Fruit fly (Drosophila melanogaster) whole organism, embryonic: ENCODE results near the gene cno.

Source experiments
- Asciz ChIP-seq: fragments of 200-800 bp; sonication (Bioruptor generic); optimal IDR thresholded peaks from 2 replicates; lab custom pipeline; 2017; ENCODE audit warnings: missing biosample characterization, mild to moderate bottlenecking, missing genetic modification characterization, missing genetic modification reagents
- Atf3 ChIP-seq: fragments of 200-800 bp; sonication (Bioruptor generic); optimal IDR thresholded peaks from 3 replicates; lab custom pipeline; 2016; ENCODE audit warnings: missing biosample characterization, missing genetic modification characterization
- CG10209 ChIP-seq: fragments of 200-800 bp; sonication (Bioruptor generic); optimal IDR thresholded peaks from 3 replicates; lab custom pipeline; 2017; ENCODE audit warnings: missing biosample characterization, mild to moderate bottlenecking, missing genetic modification characterization, missing genetic modification reagents
- CG1024 ChIP-seq: fragments of 200-800 bp; sonication (Bioruptor generic); IDR thresholded peaks from 2 replicates; pipeline ENCODE4 v1.3.6; 2022; ENCODE audit warnings: missing biosample characterization, missing genetic modification characterization
- CG10267 ChIP-seq: fragments of 200-800 bp; sonication (Bioruptor generic); optimal IDR thresholded peaks from 2 replicates; lab custom pipeline; 2018; ENCODE audit warnings: missing biosample characterization, mild to moderate bottlenecking, missing genetic modification characterization, moderate library complexity
- CG11247 ChIP-seq: fragments of 200-800 bp; sonication (Bioruptor generic); IDR thresholded peaks from 2 replicates; pipeline ENCODE4 v1.3.6; 2022; ENCODE audit warnings: missing biosample characterization, missing genetic modification characterization
- CG15696 ChIP-seq: fragments of 200-800 bp; sonication (Bioruptor generic); optimal IDR thresholded peaks from 2 replicates; lab custom pipeline; 2019; ENCODE audit warnings: missing biosample characterization, mild to moderate bottlenecking, missing genetic modification characterization, moderate library complexity
- CG4282 ChIP-seq: fragments of 200-800 bp; sonication (Bioruptor generic); optimal IDR thresholded peaks from 2 replicates; lab custom pipeline; 2016; ENCODE audit warnings: missing biosample characterization, missing genetic modification characterization
- CG4328 ChIP-seq: fragments of 200-800 bp; sonication (Bioruptor generic); optimal IDR thresholded peaks from 3 replicates; lab custom pipeline; 2017; ENCODE audit warnings: missing biosample characterization, missing genetic modification reagents, missing genetic modification characterization
- CG4707 ChIP-seq: fragments of 200-800 bp; sonication (Bioruptor generic); optimal IDR thresholded peaks from 2 replicates; lab custom pipeline; 2018; ENCODE audit warnings: missing biosample characterization, mild to moderate bottlenecking, missing genetic modification characterization, moderate library complexity
- CG6791 ChIP-seq: fragments of 200-800 bp; sonication (Bioruptor generic); IDR thresholded peaks from 3 replicates; pipeline ENCODE4 v1.3.6; 2022; ENCODE audit warnings: missing biosample characterization, missing genetic modification characterization; ENCODE audit not compliant: partially characterized antibody
- CG7745 ChIP-seq: fragments of 200-800 bp; sonication (Bioruptor generic); optimal IDR thresholded peaks from 2 replicates; lab custom pipeline; 2018; ENCODE audit warnings: missing biosample characterization, mild to moderate bottlenecking, missing genetic modification characterization, moderate library complexity
- CG7987 ChIP-seq: fragments of 200-800 bp; sonication (Bioruptor generic); optimal IDR thresholded peaks from 2 replicates; lab custom pipeline; 2018; ENCODE audit warnings: missing biosample characterization, mild to moderate bottlenecking, missing genetic modification characterization, moderate library complexity
- CG8089 ChIP-seq: fragments of 200-800 bp; sonication (Bioruptor generic); optimal IDR thresholded peaks from 3 replicates; lab custom pipeline; 2016; ENCODE audit warnings: missing biosample characterization, missing genetic modification characterization
- D ChIP-seq, 2 experiments: fragments of 200-800 bp in 1 of 2; fragments of >200 bp in 1 of 2; sonication (Bioruptor generic) in 1 of 2; optimal IDR thresholded peaks; 2 replicates in 1 of 2; 3 replicates in 1 of 2; lab custom pipeline; 2017; ENCODE audit warnings: mild to moderate bottlenecking in 1 of 2, missing biosample characterization in 1 of 2, missing genetic modification characterization in 1 of 2, missing genetic modification reagents in 1 of 2
- Dfd ChIP-seq, 2 experiments: fragments of >200 bp; optimal IDR thresholded peaks; 2 replicates each; lab custom pipeline; 2017; ENCODE audit warnings: missing biosample characterization in 2 of 2, missing genetic modification characterization in 2 of 2
- Ets65A ChIP-seq: fragments of 200-800 bp; sonication (Bioruptor generic); peaks from one replicate; lab custom pipeline; 2016; ENCODE audit warnings: missing biosample characterization, missing genetic modification characterization
- Gsc ChIP-seq: fragments of 200-800 bp; sonication (Bioruptor generic); IDR thresholded peaks from 2 replicates; pipeline ENCODE4 v1.3.6; 2022; ENCODE audit warnings: missing biosample characterization, missing genetic modification characterization
- HLH4C ChIP-seq: fragments of 200-800 bp; sonication (Bioruptor generic); IDR thresholded peaks from 3 replicates; pipeline ENCODE4 v1.3.6; 2022; ENCODE audit warnings: missing biosample characterization, missing genetic modification characterization; ENCODE audit not compliant: partially characterized antibody
- Hr51 ChIP-seq, 2 experiments: fragments of 200-800 bp; sonication (Bioruptor generic); optimal IDR thresholded peaks; 2 replicates in 1 of 2; 3 replicates in 1 of 2; lab custom pipeline; 2016 to 2018; ENCODE audit warnings: missing biosample characterization in 2 of 2, missing genetic modification characterization in 2 of 2, mild to moderate bottlenecking in 1 of 2, moderate library complexity in 1 of 2
- Lpt ChIP-seq: fragments of >200 bp; optimal IDR thresholded peaks from 2 replicates; lab custom pipeline; 2018; ENCODE audit warnings: missing biosample characterization, missing genetic modification characterization
- Mad ChIP-seq: fragments of 200-800 bp; sonication (Bioruptor generic); optimal IDR thresholded peaks from 2 replicates; lab custom pipeline; 2016; ENCODE audit warnings: missing biosample characterization, missing genetic modification characterization
- NFAT ChIP-seq: fragments of 200-800 bp; sonication (Bioruptor generic); IDR thresholded peaks from 2 replicates; pipeline ENCODE4 v1.3.6; 2022; ENCODE audit warnings: missing biosample characterization, missing genetic modification characterization
- Opbp ChIP-seq: fragments of 200-800 bp; sonication (Bioruptor generic); IDR thresholded peaks from 3 replicates; pipeline ENCODE4 v1.3.6; 2022; ENCODE audit warnings: missing biosample characterization, missing genetic modification characterization; ENCODE audit not compliant: partially characterized antibody
- Sry-δ ChIP-seq: fragments of 200-800 bp; sonication (Bioruptor generic); optimal IDR thresholded peaks from 2 replicates; lab custom pipeline; 2016; ENCODE audit warnings: missing biosample characterization, missing genetic modification characterization
- Usf ChIP-seq: fragments of 200-800 bp; sonication (Bioruptor generic); optimal IDR thresholded peaks from 2 replicates; lab custom pipeline; 2017; ENCODE audit warnings: missing genotype, missing biosample characterization, missing genetic modification characterization
- Xrp1 ChIP-seq: fragments of 200-800 bp; sonication (Bioruptor generic); IDR thresholded peaks from 2 replicates; pipeline ENCODE4 v1.3.6; 2022; ENCODE audit warnings: missing biosample characterization, missing genetic modification characterization
- ase ChIP-seq: fragments of 200-800 bp; sonication (Bioruptor generic); IDR thresholded peaks from 3 replicates; pipeline ENCODE4 v1.3.6; 2022; ENCODE audit warnings: missing biosample characterization, missing genetic modification characterization
- cas ChIP-seq: fragments of 200-800 bp; sonication (Bioruptor generic); IDR thresholded peaks from 2 replicates; pipeline ENCODE4 v1.3.6; 2022; ENCODE audit warnings: missing biosample characterization, missing genetic modification characterization
- caup ChIP-seq: fragments of 200-800 bp; sonication (Bioruptor generic); optimal IDR thresholded peaks from 3 replicates; lab custom pipeline; 2017; ENCODE audit warnings: missing biosample characterization, mild to moderate bottlenecking, missing genetic modification characterization, moderate library complexity; ENCODE audit not compliant: severe bottlenecking
- ci ChIP-seq: fragments of 200-800 bp; sonication (Bioruptor generic); IDR thresholded peaks from 3 replicates; pipeline ENCODE4 v1.3.6; 2022; ENCODE audit warnings: missing biosample characterization, missing genetic modification characterization
- da ChIP-seq: fragments of 200-800 bp; sonication (Bioruptor generic); optimal IDR thresholded peaks from 2 replicates; lab custom pipeline; 2016; ENCODE audit warnings: missing biosample characterization, missing genetic modification characterization
- dpn ChIP-seq, 2 experiments: fragments of 200-800 bp; sonication (Bioruptor generic); optimal IDR thresholded peaks; 3 replicates each; lab custom pipeline; 2016; ENCODE audit warnings: missing biosample characterization in 2 of 2, missing genetic modification characterization in 2 of 2
- ems ChIP-seq: fragments of 200-800 bp; sonication (Bioruptor generic); optimal IDR thresholded peaks from 3 replicates; lab custom pipeline; 2016; ENCODE audit warnings: missing biosample characterization, missing genetic modification characterization
- en ChIP-seq: fragments of 200-800 bp; sonication (Bioruptor generic); optimal IDR thresholded peaks from 2 replicates; lab custom pipeline; 2016; ENCODE audit warnings: missing biosample characterization, missing genetic modification characterization
- gce ChIP-seq: fragments of 200-800 bp; sonication (Bioruptor generic); IDR thresholded peaks from 3 replicates; pipeline ENCODE4 v1.3.6; 2022; ENCODE audit warnings: missing biosample characterization, missing genetic modification characterization
- ham ChIP-seq: fragments of 200-800 bp; sonication (Bioruptor generic); IDR thresholded peaks from 2 replicates; pipeline ENCODE4 v1.3.6; 2022; ENCODE audit warnings: missing biosample characterization, missing genetic modification characterization
- ind ChIP-seq: fragments of 200-800 bp; sonication (Bioruptor generic); optimal IDR thresholded peaks from 3 replicates; lab custom pipeline; 2016; ENCODE audit warnings: missing biosample characterization, missing genetic modification characterization
- lab ChIP-seq: fragments of 200-800 bp; sonication (Bioruptor generic); optimal IDR thresholded peaks from 3 replicates; lab custom pipeline; 2017; ENCODE audit warnings: missing biosample characterization, missing genetic modification characterization, mild to moderate bottlenecking, moderate library complexity, missing genetic modification reagents
- lilli ChIP-seq: fragments of 200-800 bp; sonication (Bioruptor generic); optimal IDR thresholded peaks from 3 replicates; lab custom pipeline; 2016; ENCODE audit warnings: missing biosample characterization, missing genetic modification characterization
- lov ChIP-seq, 2 experiments: fragments of 200-800 bp in 1 of 2; fragments of >200 bp in 1 of 2; sonication (Bioruptor generic) in 1 of 2; IDR thresholded peaks in 1 of 2; optimal IDR thresholded peaks in 1 of 2; 2 replicates in 1 of 2; 3 replicates in 1 of 2; pipeline versions ENCODE4 v1.3.6 to Lab custom; 2017 to 2022; ENCODE audit warnings: missing biosample characterization in 1 of 2, missing genetic modification characterization in 1 of 2
- nerfin-1 ChIP-seq: fragments of 200-800 bp; sonication (Bioruptor generic); optimal IDR thresholded peaks from 3 replicates; lab custom pipeline; 2019; ENCODE audit warnings: missing biosample characterization, mild to moderate bottlenecking, missing genetic modification characterization, moderate library complexity
- otp ChIP-seq: fragments of 200-800 bp; sonication (Bioruptor generic); IDR thresholded peaks from 3 replicates; pipeline ENCODE4, ENCODE4 v1.3.6; 2022; ENCODE audit warnings: missing biosample characterization, missing genetic modification characterization
- peb ChIP-seq: fragments of 200-800 bp; sonication (Bioruptor generic); IDR thresholded peaks from 2 replicates; pipeline ENCODE4 v1.3.6; 2022; ENCODE audit warnings: missing biosample characterization, missing genetic modification characterization
- sens ChIP-seq: fragments of 200-800 bp; sonication (Bioruptor generic); peaks from one replicate; lab custom pipeline; 2016; ENCODE audit warnings: missing biosample characterization, missing genetic modification characterization
- sim ChIP-seq: fragments of 200-800 bp; sonication (Bioruptor generic); IDR thresholded peaks from 2 replicates; pipeline ENCODE4 v1.3.6; 2022; ENCODE audit warnings: missing biosample characterization, missing genetic modification characterization
- slbo ChIP-seq: fragments of 200-800 bp; sonication (Bioruptor generic); IDR thresholded peaks from 2 replicates; pipeline ENCODE4 v1.3.6; 2022; ENCODE audit warnings: missing biosample characterization, missing genetic modification characterization
- sob ChIP-seq: fragments of 200-800 bp; sonication (Bioruptor generic); IDR thresholded peaks from 2 replicates; pipeline ENCODE4 v1.3.6; 2022; ENCODE audit warnings: missing biosample characterization, missing genetic modification characterization
- tin ChIP-seq: fragments of 200-800 bp; sonication (Bioruptor generic); optimal IDR thresholded peaks from 3 replicates; lab custom pipeline; 2016; ENCODE audit warnings: missing biosample characterization, missing genetic modification characterization
- ttk ChIP-seq: fragments of 200-800 bp; sonication (Bioruptor generic); IDR thresholded peaks from 2 replicates; pipeline ENCODE4 v2.1.2; 2022; ENCODE audit warnings: missing biosample characterization, missing genetic modification characterization

cno gene

dm6 chr3R:5126884-5127283 lies 90.4 kb downstream of the cno start (continued):
- TF ChIP-seq nerfin-1 (tag; lab: Kevin White, UChicago) (peak; percentile 19), gce (no peak), CG15696 (tag; lab: Kevin White, UChicago) (peak; percentile 72), slbo (peak; percentile 87), Mad (GFP tag; lab: Kevin White, UChicago) (peak; percentile 71), da (peak; percentile 36), Ets65A (GFP tag; lab: Kevin White, UChicago) (peak; percentile 99), sim (GFP tag; lab: Robert Waterston, UW) (no peak), Asciz (GFP tag; lab: Kevin White, UChicago) (no peak), lab (GFP tag; lab: Kevin White, UChicago) (peak; percentile 46), en (GFP tag; lab: Kevin White, UChicago) (no peak), Gsc (GFP tag; lab: Robert Waterston, UW) (peak; percentile 47; the same call in 1 of the 2 replicates), Dfd (GFP tag; optimal IDR thresholded peaks at IDR 0.05; lab: Kevin White, UChicago) (no peak), CG6791 (peak; percentile 32; the same call in 1 of the 3 replicates), Lpt (GFP tag; lab: Kevin White, UChicago) (no peak), CG10209 (GFP tag; lab: Kevin White, UChicago) (peak; percentile 68), CG11247 (GFP tag; lab: Robert Waterston, UW) (peak; percentile 74), Atf3 (GFP tag; lab: Kevin White, UChicago) (peak; percentile 42), tin (GFP tag; lab: Kevin White, UChicago) (peak; percentile 74), Opbp (GFP tag; lab: Robert Waterston, UW) (peak; percentile 59; the same call in 2 of the 3 replicates), Xrp1 (peak; percentile 38; the same call in 1 of the 2 replicates), D (optimal IDR thresholded peaks at IDR 0.05; lab: Kevin White, UChicago) (no peak), D (GFP tag; optimal IDR thresholded peaks at IDR 0.05; lab: Kevin White, UChicago) (peak; percentile 21), ttk (GFP tag; lab: Robert Waterston, UW) (no peak; the same call in 1 of the 2 replicates), lilli (GFP tag; lab: Kevin White, UChicago) (peak; percentile 69), dpn (GFP tag; optimal IDR thresholded peaks at IDR 0.05; lab: Kevin White, UChicago) (peak; percentile 79 to 80), Usf (GFP tag; lab: Kevin White, UChicago) (no peak), peb (no peak), otp (GFP tag; lab: Robert Waterston, UW) (0 out of 3 replicates have a peak, but pooled peaks have one; percentile 32), CG8089 (GFP tag; lab: Kevin White, UChicago) (peak; percentile 61), CG7987 (GFP tag; lab: Kevin White, UChicago) (peak; percentile 37), ci (GFP tag; lab: Robert Waterston, UW) (peak; percentile 74; the same call in 2 of the 3 replicates), sob (GFP tag; lab: Robert Waterston, UW) (peak; percentile 81), cas (peak; percentile 42; the same call in 1 of the 2 replicates), lov (optimal IDR thresholded peaks at IDR 0.05; lab: Kevin White, UChicago) (no peak), lov (GFP tag; IDR thresholded peaks at IDR 0.05; lab: Robert Waterston, UW) (no peak), sens (peak; percentile 90), CG4282 (GFP tag; lab: Kevin White, UChicago) (peak; percentile 50), ems (peak; percentile 35), HLH4C (GFP tag; lab: Robert Waterston, UW) (no peak), Hr51 (GFP tag; optimal IDR thresholded peaks at IDR 0.05; lab: Kevin White, UChicago) (peak; percentile 40 to 74), CG4707 (GFP tag; lab: Kevin White, UChicago) (peak; percentile 39), CG10267 (tag; lab: Kevin White, UChicago) (peak; percentile 60), NFAT (peak; percentile 67; the same call in 1 of the 2 replicates), ind (peak; percentile 69), CG4328 (GFP tag; lab: Kevin White, UChicago) (no peak), Sry-δ (GFP tag; lab: Kevin White, UChicago) (peak; percentile 51), ham (GFP tag; lab: Robert Waterston, UW) (no peak), CG7745 (tag; lab: Kevin White, UChicago) (no peak), CG1024 (peak; percentile 62), ase (GFP tag; lab: Robert Waterston, UW) (peak; percentile 39; the same call in 1 of the 3 replicates), caup (GFP tag; lab: Kevin White, UChicago) (peak; percentile 61)
